Fruit fly (Drosophila melanogaster) whole organism, prepupa: ENCODE data around the gene dx.

Experiments used
- Blimp-1 ChIP-seq: fragments of 200-800 bp; sonication (Bioruptor generic); optimal IDR thresholded peaks from 3 replicates; lab custom pipeline; 2017; ENCODE audit warnings: missing biosample characterization, missing genetic modification characterization, mild to moderate bottlenecking, moderate library complexity, missing genetic modification reagents
- CG10631 ChIP-seq: fragments of 200-800 bp; sonication (Bioruptor generic); optimal IDR thresholded peaks from 2 replicates; lab custom pipeline; 2016; ENCODE audit warnings: missing biosample characterization, missing genetic modification characterization
- CG10669 ChIP-seq: fragments of 200-800 bp; sonication (Bioruptor generic); optimal IDR thresholded peaks from 3 replicates; lab custom pipeline; 2018; ENCODE audit warnings: missing biosample characterization, mild to moderate bottlenecking, missing genetic modification characterization, moderate library complexity
- CG11762 ChIP-seq: fragments of 200-800 bp; sonication (Bioruptor generic); optimal IDR thresholded peaks from 3 replicates; lab custom pipeline; 2016; ENCODE audit warnings: missing biosample characterization, missing genetic modification characterization; ENCODE audit not compliant: insufficient read depth
- CG11902 ChIP-seq: fragments of 200-800 bp; sonication (Bioruptor generic); optimal IDR thresholded peaks from 3 replicates; lab custom pipeline; 2016; ENCODE audit warnings: missing biosample characterization, missing genetic modification characterization
- CG15336 ChIP-seq: fragments of 200-800 bp; sonication (Bioruptor generic); IDR thresholded peaks from 2 replicates; pipeline ENCODE4 v1.3.6; 2022; ENCODE audit warnings: missing biosample characterization, missing genetic modification characterization
- CG1621 ChIP-seq: fragments of 200-800 bp; sonication (Bioruptor generic); optimal IDR thresholded peaks from 3 replicates; lab custom pipeline; 2018; ENCODE audit warnings: missing biosample characterization, mild to moderate bottlenecking, missing genetic modification characterization
- CG31627 ChIP-seq: fragments of 200-800 bp; sonication (Bioruptor generic); optimal IDR thresholded peaks from 3 replicates; lab custom pipeline; 2016; ENCODE audit warnings: missing biosample characterization, missing genetic modification characterization
- CG34406 ChIP-seq: fragments of 200-800 bp; sonication (Bioruptor generic); optimal IDR thresholded peaks from 3 replicates; lab custom pipeline; 2016; ENCODE audit warnings: missing biosample characterization, missing genetic modification characterization
- CG3919 ChIP-seq: fragments of 200-800 bp; sonication (Bioruptor generic); optimal IDR thresholded peaks from 3 replicates; lab custom pipeline; 2016; ENCODE audit warnings: missing biosample characterization, missing genetic modification characterization
- CG4318 ChIP-seq: fragments of 200-800 bp; sonication (Bioruptor generic); optimal IDR thresholded peaks from 3 replicates; lab custom pipeline; 2017; ENCODE audit warnings: missing biosample characterization, mild to moderate bottlenecking, missing genetic modification characterization
- CG6163 ChIP-seq: fragments of 200-800 bp; sonication (Bioruptor generic); IDR thresholded peaks from 3 replicates; pipeline ENCODE4 v1.3.6; 2022; ENCODE audit warnings: missing biosample characterization, missing genetic modification characterization
- CG6276 ChIP-seq: fragments of 200-800 bp; sonication (Bioruptor generic); optimal IDR thresholded peaks from 2 replicates; lab custom pipeline; 2017; ENCODE audit warnings: missing biosample characterization, mild to moderate bottlenecking, missing genetic modification characterization
- CG6792 ChIP-seq: fragments of 200-800 bp; sonication (Bioruptor generic); optimal IDR thresholded peaks from 3 replicates; lab custom pipeline; 2016; ENCODE audit warnings: missing biosample characterization, missing genetic modification characterization
- CG6854 ChIP-seq: fragments of 200-800 bp; sonication (Bioruptor generic); optimal IDR thresholded peaks from 2 replicates; lab custom pipeline; 2017; ENCODE audit warnings: missing biosample characterization, mild to moderate bottlenecking, missing genetic modification characterization
- CG7368 ChIP-seq: fragments of 200-800 bp; sonication (Bioruptor generic); optimal IDR thresholded peaks from 3 replicates; lab custom pipeline; 2016; ENCODE audit warnings: missing biosample characterization, missing genetic modification characterization
- CG8319 ChIP-seq: fragments of 200-800 bp; sonication (Bioruptor generic); optimal IDR thresholded peaks from 3 replicates; lab custom pipeline; 2016; ENCODE audit warnings: missing biosample characterization, missing genetic modification characterization
- CG8632 ChIP-seq: fragments of 200-800 bp; sonication (Bioruptor generic); optimal IDR thresholded peaks from 3 replicates; lab custom pipeline; 2016; ENCODE audit warnings: missing biosample characterization, missing genetic modification characterization
- CG9139 ChIP-seq: fragments of 200-800 bp; sonication (Bioruptor generic); optimal IDR thresholded peaks from 3 replicates; lab custom pipeline; 2017; ENCODE audit warnings: missing biosample characterization, mild to moderate bottlenecking, missing genetic modification characterization
- Eip75B ChIP-seq: fragments of 200-800 bp; sonication (Bioruptor generic); optimal IDR thresholded peaks from 3 replicates; lab custom pipeline; 2016; ENCODE audit warnings: missing biosample characterization, missing genetic modification characterization
- Eip78C ChIP-seq: fragments of 200-800 bp; sonication (Bioruptor generic); peaks from one replicate; lab custom pipeline; 2016; ENCODE audit warnings: missing biosample characterization, missing genetic modification characterization
- Eip93F ChIP-seq: fragments of 200-800 bp; sonication (Bioruptor generic); optimal IDR thresholded peaks from 2 replicates; lab custom pipeline; 2016; ENCODE audit warnings: missing biosample characterization, mild to moderate bottlenecking, missing genetic modification characterization
- Ets21C ChIP-seq: fragments of 200-800 bp; sonication (Bioruptor generic); optimal IDR thresholded peaks from 3 replicates; lab custom pipeline; 2016; ENCODE audit warnings: missing biosample characterization, missing genetic modification characterization
- Ets96B ChIP-seq: fragments of 200-800 bp; optimal IDR thresholded peaks from 2 replicates; lab custom pipeline; 2019; ENCODE audit warnings: missing biosample characterization, mild to moderate bottlenecking, missing genetic modification characterization, moderate library complexity
- Gug ChIP-seq: fragments of 200-800 bp; sonication (Bioruptor generic); IDR thresholded peaks from 2 replicates; pipeline ENCODE4 v1.3.6; 2022; ENCODE audit warnings: missing biosample characterization, missing genetic modification characterization
- Hr38 ChIP-seq: sonication (Bioruptor generic); optimal IDR thresholded peaks from 2 replicates; lab custom pipeline; 2016; ENCODE audit warnings: missing biosample characterization, missing genetic modification characterization
- Hr4 ChIP-seq: fragments of 200-800 bp; sonication (Bioruptor generic); optimal IDR thresholded peaks from 3 replicates; lab custom pipeline; 2016; ENCODE audit warnings: missing biosample characterization, missing genetic modification characterization
- Lpt ChIP-seq: fragments of 200-800 bp; sonication (Bioruptor generic); optimal IDR thresholded peaks from 3 replicates; lab custom pipeline; 2016; ENCODE audit warnings: missing biosample characterization, missing genetic modification characterization
- Met ChIP-seq: fragments of 200-800 bp; sonication (Bioruptor generic); optimal IDR thresholded peaks from 3 replicates; lab custom pipeline; 2016; ENCODE audit warnings: missing biosample characterization, missing genetic modification characterization
- OdsH ChIP-seq: fragments of 200-800 bp; sonication (Bioruptor generic); optimal IDR thresholded peaks from 3 replicates; lab custom pipeline; 2016; ENCODE audit warnings: missing biosample characterization, missing genetic modification characterization
- Smox ChIP-seq: fragments of 200-800 bp; sonication (Bioruptor generic); optimal IDR thresholded peaks from 3 replicates; lab custom pipeline; 2016; ENCODE audit warnings: missing biosample characterization, missing genetic modification characterization
- Sox102F ChIP-seq: fragments of 200-800 bp; sonication (Bioruptor generic); optimal IDR thresholded peaks from 2 replicates; lab custom pipeline; 2016; ENCODE audit warnings: missing biosample characterization, mild to moderate bottlenecking, missing genetic modification characterization
- Sox14 ChIP-seq: fragments of 200-800 bp; sonication (Bioruptor generic); optimal IDR thresholded peaks from 3 replicates; lab custom pipeline; 2016; ENCODE audit warnings: missing biosample characterization, missing genetic modification characterization
- achi ChIP-seq: fragments of 200-800 bp; sonication (Bioruptor generic); optimal IDR thresholded peaks from 3 replicates; lab custom pipeline; 2016; ENCODE audit warnings: missing biosample characterization, missing genetic modification characterization
- acj6 ChIP-seq: fragments of 200-800 bp; sonication (Bioruptor generic); optimal IDR thresholded peaks from 3 replicates; lab custom pipeline; 2016; ENCODE audit warnings: missing biosample characterization, missing genetic modification characterization
- cyc ChIP-seq: fragments of 200-800 bp; sonication (Bioruptor generic); optimal IDR thresholded peaks from 3 replicates; lab custom pipeline; 2016; ENCODE audit warnings: missing biosample characterization, missing genetic modification characterization
- eg ChIP-seq: fragments of 200-800 bp; sonication (Bioruptor generic); IDR thresholded peaks from 3 replicates; pipeline ENCODE4 v1.3.6; 2022; ENCODE audit warnings: missing biosample characterization, missing genetic modification characterization
- esn ChIP-seq: fragments of 200-800 bp; sonication (Bioruptor generic); optimal IDR thresholded peaks from 2 replicates; lab custom pipeline; 2016; ENCODE audit warnings: missing biosample characterization, mild to moderate bottlenecking, missing genetic modification characterization, moderate library complexity
- fd59A ChIP-seq: fragments of 200-800 bp; sonication (Bioruptor generic); optimal IDR thresholded peaks from 2 replicates; lab custom pipeline; 2017; ENCODE audit warnings: missing biosample characterization, mild to moderate bottlenecking, missing genetic modification characterization, missing genetic modification reagents
- fd85E ChIP-seq: fragments of 200-800 bp; sonication (Bioruptor generic); optimal IDR thresholded peaks from 3 replicates; lab custom pipeline; 2016; ENCODE audit warnings: missing biosample characterization, missing genetic modification characterization
- fkh ChIP-seq: fragments of 200-800 bp; sonication (Bioruptor generic); optimal IDR thresholded peaks from 3 replicates; lab custom pipeline; 2017; ENCODE audit warnings: missing biosample characterization, mild to moderate bottlenecking, missing genetic modification characterization, moderate library complexity
- lz ChIP-seq: fragments of 200-800 bp; sonication (Bioruptor generic); optimal IDR thresholded peaks from 3 replicates; lab custom pipeline; 2016; ENCODE audit warnings: missing biosample characterization, missing genetic modification characterization
- salr ChIP-seq, 2 experiments: fragments of 200-800 bp; sonication (Bioruptor generic); optimal IDR thresholded peaks; 3 replicates each; lab custom pipeline; 2016 to 2018; ENCODE audit warnings: missing biosample characterization in 2 of 2, missing genetic modification characterization in 2 of 2, mild to moderate bottlenecking in 1 of 2
- spab ChIP-seq: fragments of 200-800 bp; sonication (Bioruptor generic); optimal IDR thresholded peaks from 2 replicates; lab custom pipeline; 2017; ENCODE audit warnings: missing biosample characterization, mild to moderate bottlenecking, missing genetic modification characterization, missing genetic modification reagents
- ss ChIP-seq, 2 experiments: fragments of 200-800 bp; sonication (Bioruptor generic); optimal IDR thresholded peaks; 2 replicates in 1 of 2; 3 replicates in 1 of 2; lab custom pipeline; 2017 to 2018; ENCODE audit warnings: mild to moderate bottlenecking in 2 of 2, missing biosample characterization in 2 of 2, missing genetic modification characterization in 2 of 2, moderate library complexity in 1 of 2
- svp ChIP-seq: fragments of 200-800 bp; sonication (Bioruptor generic); peaks from one replicate; lab custom pipeline; 2016; ENCODE audit warnings: missing biosample characterization, missing genetic modification characterization
- topi ChIP-seq: fragments of 200-800 bp; sonication (Bioruptor generic); optimal IDR thresholded peaks from 3 replicates; lab custom pipeline; 2016; ENCODE audit warnings: missing biosample characterization, missing genetic modification characterization
- vri ChIP-seq: fragments of 200-800 bp; sonication (Bioruptor generic); optimal IDR thresholded peaks from 3 replicates; lab custom pipeline; 2016; ENCODE audit warnings: missing biosample characterization, mild to moderate bottlenecking, missing genetic modification characterization

Gene dx

DNA sequence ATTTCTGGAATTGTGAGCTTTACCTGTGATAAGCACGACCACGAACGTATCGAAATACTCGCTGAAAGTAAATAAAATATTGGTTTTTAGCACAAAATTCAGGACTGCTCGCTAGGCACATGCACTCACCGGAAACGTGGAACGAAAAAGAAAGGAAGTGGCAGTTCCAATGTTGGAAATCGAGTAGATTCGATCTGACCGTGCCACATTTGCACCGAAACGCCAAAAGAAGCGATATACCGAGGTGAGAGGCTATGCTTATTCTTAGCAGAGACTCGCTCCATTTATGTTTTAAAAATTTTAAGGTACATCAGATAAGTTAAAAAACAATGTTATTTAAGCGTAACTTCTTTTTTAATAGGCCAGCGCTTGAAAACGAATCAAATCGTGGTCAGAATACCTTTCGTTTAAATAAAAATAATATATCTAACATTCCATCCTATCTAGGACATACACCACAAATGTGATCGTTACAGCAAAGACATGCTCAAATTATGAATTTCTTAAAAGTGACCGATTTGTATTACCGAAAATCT lies 630 bp upstream of the dx start, which contains the start of gene RpL7A (continued):
- TF ChIP-seq CG11762 (GFP tag; lab: Kevin White, UChicago) = no peak
- TF ChIP-seq achi = peak; percentile 46
- no peak for TF ChIP-seq Lpt (GFP tag; lab: Kevin White, UChicago)
- peak; percentile 21 for TF ChIP-seq CG8319 (GFP tag; lab: Kevin White, UChicago)
- peak; percentile 46 for TF ChIP-seq Blimp-1
- peak; percentile 94 for TF ChIP-seq CG6854 (GFP tag; lab: Kevin White, UChicago)
- TF ChIP-seq Hr4 (GFP tag; lab: Kevin White, UChicago) = no peak
- peak; percentile 82 for TF ChIP-seq CG6163
- peak; percentile 18 for TF ChIP-seq CG10631 (GFP tag; lab: Kevin White, UChicago)
- TF ChIP-seq cyc = peak; percentile 48
- TF ChIP-seq CG1621 = peak; percentile 50
- no peak for TF ChIP-seq Hr38
- peak; percentile 5 for TF ChIP-seq Ets21C (GFP tag; lab: Kevin White, UChicago)
- TF ChIP-seq CG15336 (GFP tag; lab: Robert Waterston, UW) = peak; percentile 31; the same call in 1 of the 2 replicates
- peak; percentile 80 for TF ChIP-seq CG9139 (GFP tag; lab: Kevin White, UChicago)
- peak; percentile 82 for TF ChIP-seq Eip78C (GFP tag; lab: Kevin White, UChicago)
- peak; percentile 60 for TF ChIP-seq eg (GFP tag; lab: Robert Waterston, UW)

dm6 chrX:6540215-6540821 lies 6.5 kb downstream of the dx start, which contains the start of gene CG34417:
CG34417 (plus strand) TSS chrX:6540771.
- TF ChIP-seq ss (GFP tag; optimal IDR thresholded peaks at IDR 0.05; lab: Kevin White, UChicago) (peak; percentile 68 to 79), CG4318 (GFP tag; lab: Kevin White, UChicago) (peak; percentile 82), CG11902 (peak; percentile 67), CG1621 (peak; percentile 59), CG10669 (GFP tag; lab: Kevin White, UChicago) (peak; percentile 76), CG7368 (peak; percentile 67), salr (GFP tag; optimal IDR thresholded peaks at IDR 0.05; lab: Kevin White, UChicago) (peak; percentile 44 to 76), CG6792 (GFP tag; lab: Kevin White, UChicago) (peak; percentile 84), CG8319 (GFP tag; lab: Kevin White, UChicago) (peak; percentile 55), lz (GFP tag; lab: Kevin White, UChicago) (peak; percentile 81), Met (GFP tag; lab: Kevin White, UChicago) (peak; percentile 85), svp (peak; percentile 91), Eip75B (GFP tag; lab: Kevin White, UChicago) (peak; percentile 80), CG6276 (GFP tag; lab: Kevin White, UChicago) (peak; percentile 75), CG31627 (GFP tag; lab: Kevin White, UChicago) (peak; percentile 76), cyc (peak; percentile 64), Ets21C (GFP tag; lab: Kevin White, UChicago) (peak; percentile 63), CG15336 (GFP tag; lab: Robert Waterston, UW) (peak; percentile 79), Gug (peak; percentile 40), achi (peak; percentile 77), fd85E (peak; percentile 45), acj6 (peak; percentile 82), Ets96B (peak; percentile 71), fd59A (GFP tag; lab: Kevin White, UChicago) (peak; percentile 78), spab (GFP tag; lab: Kevin White, UChicago) (peak; percentile 71), Smox (GFP tag; lab: Kevin White, UChicago) (peak; percentile 78), OdsH (GFP tag; lab: Kevin White, UChicago) (peak; percentile 77), CG3919 (GFP tag; lab: Kevin White, UChicago) (peak; percentile 80), Sox14 (GFP tag; lab: Kevin White, UChicago) (peak; percentile 77), CG34406 (GFP tag; lab: Kevin White, UChicago) (peak; percentile 76), fkh (GFP tag; lab: Kevin White, UChicago) (no peak), vri (GFP tag; lab: Kevin White, UChicago) (peak; percentile 57), CG10631 (GFP tag; lab: Kevin White, UChicago) (peak; percentile 75), Eip93F (GFP tag; lab: Kevin White, UChicago) (peak; percentile 17), esn (peak; percentile 87), CG8632 (GFP tag; lab: Kevin White, UChicago) (peak; percentile 76), topi (peak; percentile 77), Sox102F (peak; percentile 74), Lpt (GFP tag; lab: Kevin White, UChicago) (peak; percentile 68)
